Fruit fly (Drosophila melanogaster) S2 (cell line): ENCODE results near the gene fend.

Experiments used
- CG8478 ChIP-seq: fragments of >200 bp; optimal IDR thresholded peaks from 2 replicates; lab custom pipeline; 2018
- CTCF ChIP-seq, 2 experiments: fragments of >200 bp; optimal IDR thresholded peaks; 2 replicates each; lab custom pipeline; 2018

DNA sequence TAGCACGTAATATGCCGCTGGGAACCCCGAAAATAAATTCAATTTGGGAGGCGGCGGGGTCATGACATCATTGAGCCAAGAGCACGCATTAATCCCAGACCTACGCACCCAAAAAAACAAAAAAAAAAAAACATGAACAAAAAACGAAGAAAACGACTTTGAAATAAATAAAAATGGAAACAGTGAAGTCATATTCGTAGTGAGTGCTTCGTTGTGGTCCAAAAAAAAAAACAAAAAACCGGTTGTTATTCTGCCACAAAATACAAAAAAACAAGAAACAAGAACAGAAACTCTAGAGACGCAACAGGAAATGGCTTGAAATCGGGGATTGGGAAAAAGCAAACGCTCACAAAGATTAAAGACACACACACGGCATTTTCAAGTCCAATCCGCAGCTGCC is 57.3 kb downstream of the fend start:
- TF ChIP-seq CG8478 (lab: Kevin White, UChicago) (no peak), CTCF (optimal IDR thresholded peaks at IDR 0.05; lab: Kevin White, UChicago) (no peak)
